Worm (Caenorhabditis elegans) whole organism, L3 larva: Measurements from ENCODE around the gene C42D4.3.

Experiments
- R02D3.7 ChIP-seq: fragments of 150-350 bp; optimal IDR thresholded peaks from 2 replicates; lab custom pipeline; 2014; ENCODE audit warnings: missing biosample characterization, missing genetic modification characterization
- ama-1 ChIP-seq: fragments of 150-350 bp; optimal IDR thresholded peaks from 2 replicates; lab custom pipeline; 2018
- ceh-82 ChIP-seq: fragments of 150-350 bp; optimal IDR thresholded peaks from 2 replicates; lab custom pipeline; 2014; ENCODE audit warnings: missing biosample characterization, missing genetic modification characterization
- daf-12 ChIP-seq: fragments of 150-350 bp; optimal IDR thresholded peaks from 2 replicates; lab custom pipeline; 2014; ENCODE audit warnings: missing biosample characterization, missing genetic modification reagents, missing genetic modification characterization
- egl-5 ChIP-seq: fragments of 150-350 bp; optimal IDR thresholded peaks from 2 replicates; lab custom pipeline; 2017; ENCODE audit warnings: missing biosample characterization, missing genetic modification reagents, missing genetic modification characterization, inconsistent platforms
- elt-1 ChIP-seq: fragments of 150-350 bp; optimal IDR thresholded peaks from 2 replicates; lab custom pipeline; 2014; ENCODE audit warnings: missing biosample characterization, missing genetic modification characterization
- fkh-10 ChIP-seq: sonication (generic microtip); optimal IDR thresholded peaks from 2 replicates; lab custom pipeline; 2017; ENCODE audit warnings: missing biosample characterization, missing genetic modification reagents, missing genetic modification characterization
- lin-15B ChIP-seq: fragments of 150-350 bp; optimal IDR thresholded peaks from 2 replicates; lab custom pipeline; 2014; ENCODE audit warnings: missing biosample characterization, missing genetic modification characterization
- mdl-1 ChIP-seq: fragments of 150-350 bp; optimal IDR thresholded peaks from 2 replicates; lab custom pipeline; 2014; ENCODE audit warnings: missing biosample characterization, missing genetic modification characterization
- nhr-11 ChIP-seq: fragments of 150-350 bp; optimal IDR thresholded peaks from 2 replicates; lab custom pipeline; 2014; ENCODE audit warnings: missing biosample characterization, missing genetic modification characterization
- nhr-12 ChIP-seq: fragments of 150-350 bp; optimal IDR thresholded peaks from 2 replicates; lab custom pipeline; 2014; ENCODE audit warnings: missing biosample characterization, missing genetic modification characterization
- nhr-25 ChIP-seq: sonication (generic microtip); optimal IDR thresholded peaks from 2 replicates; lab custom pipeline; 2017; ENCODE audit warnings: missing biosample characterization, missing genetic modification characterization
- sea-2 ChIP-seq: fragments of 150-350 bp; sonication (generic microtip); optimal IDR thresholded peaks from 4 replicates; lab custom pipeline; 2014; ENCODE audit warnings: missing biosample characterization, missing genetic modification reagents, missing genetic modification characterization
- skn-1 ChIP-seq: fragments of 150-350 bp; optimal IDR thresholded peaks from 2 replicates; lab custom pipeline; 2014; ENCODE audit warnings: missing biosample characterization, missing genetic modification characterization
- snpc-4 ChIP-seq: fragments of 150-350 bp; optimal IDR thresholded peaks from 2 replicates; lab custom pipeline; 2014; ENCODE audit warnings: missing biosample characterization, missing genetic modification characterization
- unc-39 ChIP-seq: sonication (generic microtip); optimal IDR thresholded peaks from 4 replicates; lab custom pipeline; 2017; ENCODE audit warnings: missing biosample characterization, missing genetic modification characterization

The C42D4.3 gene

DNA sequence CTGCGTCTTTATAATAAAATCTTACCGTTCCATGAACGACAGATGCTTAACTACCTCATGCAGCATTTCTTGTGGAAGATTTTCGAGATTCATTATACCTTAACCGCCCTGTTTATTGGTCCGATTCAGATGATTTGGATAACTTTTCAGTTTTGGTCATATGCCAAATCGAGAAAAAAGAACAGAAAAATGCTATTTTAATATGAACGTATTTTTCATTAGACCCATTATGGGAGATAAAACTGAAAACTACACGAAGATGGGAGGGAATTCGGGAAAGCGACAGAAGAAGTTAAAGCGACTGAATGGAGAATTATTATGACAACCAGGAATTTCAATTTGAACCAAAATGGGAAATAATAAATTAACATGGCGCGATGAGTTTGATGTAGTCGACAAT is 48.0 kb downstream of the C42D4.3 start, which contains the start of gene R13A1.10:
Gene R13A1.10 (minus strand): TSS at position 101 of the 400 bp plus-strand sequence.
- no peak for TF ChIP-seq elt-1 (tag; lab: Kevin White, UChicago)
- no peak for TF ChIP-seq ceh-82 (tag; lab: Kevin White, UChicago)
- no peak for TF ChIP-seq lin-15B (tag; lab: Kevin White, UChicago)
- no peak for TF ChIP-seq unc-39 (tag; lab: Kevin White, UChicago)
- no peak for TF ChIP-seq snpc-4 (tag; lab: Kevin White, UChicago)

DNA sequence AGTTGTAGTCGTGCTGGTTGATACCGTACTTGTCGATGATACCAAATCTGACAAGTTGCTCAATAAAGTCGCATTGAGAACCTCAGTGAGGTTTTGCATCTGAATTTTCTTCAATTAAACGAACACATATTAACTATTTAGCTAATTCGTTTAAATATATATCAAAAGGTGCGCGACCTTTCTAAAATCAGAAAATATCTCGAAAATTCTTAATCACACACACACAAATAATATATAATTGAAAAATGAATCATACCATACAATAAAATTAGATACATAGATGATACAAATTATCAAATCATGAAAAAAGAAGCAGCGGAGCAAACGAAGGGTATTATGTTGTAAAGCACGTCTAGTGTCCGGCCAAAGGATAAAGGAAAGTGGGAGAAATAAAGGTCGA is 49.2 kb downstream of the C42D4.3 start, which contains the start of gene D2024.5:
Gene D2024.5 (minus strand): TSS at position 101 of the 400 bp plus-strand sequence.
- TF ChIP-seq nhr-25 (tag; lab: Kevin White, UChicago) (no peak), nhr-12 (tag; lab: Kevin White, UChicago) (no peak), R02D3.7 (tag; lab: Kevin White, UChicago) (no peak), daf-12 (tag; lab: Kevin White, UChicago) (no peak), egl-5 (tag; lab: Kevin White, UChicago) (no peak), nhr-11 (tag; lab: Kevin White, UChicago) (no peak), fkh-10 (no peak), skn-1 (no peak), ama-1 (no peak), mdl-1 (no peak), sea-2 (GFP tag; lab: Kevin White, UChicago) (no peak)
